Fruit fly (Drosophila melanogaster) whole organism, adult: Measurements from ENCODE around the gene MetRS-m.

Experiments
- CG11617 ChIP-seq: fragments of 200-800 bp; sonication (Bioruptor generic); optimal IDR thresholded peaks from 2 replicates; lab custom pipeline; 2017; ENCODE audit warnings: mild to moderate bottlenecking, missing biosample characterization, missing genetic modification reagents, missing genetic modification characterization
- CG12768 ChIP-seq: fragments of 200-800 bp; sonication (Bioruptor generic); optimal IDR thresholded peaks from 2 replicates; lab custom pipeline; 2017; ENCODE audit warnings: missing biosample characterization, missing genetic modification characterization, mild to moderate bottlenecking, moderate library complexity, missing genetic modification reagents
- CG14711 ChIP-seq: fragments of 200-800 bp; sonication (Bioruptor generic); optimal IDR thresholded peaks from 2 replicates; lab custom pipeline; 2018; ENCODE audit warnings: missing biosample characterization, mild to moderate bottlenecking, missing genetic modification characterization, moderate library complexity
- CG1620 ChIP-seq: fragments of 200-800 bp; sonication (Bioruptor generic); optimal IDR thresholded peaks from 2 replicates; lab custom pipeline; 2016; ENCODE audit warnings: missing biosample characterization, missing genetic modification characterization
- CG33017 ChIP-seq: fragments of 200-800 bp; sonication (Bioruptor generic); optimal IDR thresholded peaks from 2 replicates; lab custom pipeline; 2018; ENCODE audit warnings: missing biosample characterization, mild to moderate bottlenecking, missing genetic modification characterization, moderate library complexity
- CG5204 ChIP-seq: fragments of 200-800 bp; sonication (Bioruptor generic); optimal IDR thresholded peaks from 2 replicates; lab custom pipeline; 2016; ENCODE audit warnings: missing biosample characterization, missing genetic modification characterization
- CG7045 ChIP-seq: fragments of 200-800 bp; sonication (Bioruptor generic); optimal IDR thresholded peaks from 2 replicates; lab custom pipeline; 2017; ENCODE audit warnings: missing biosample characterization, mild to moderate bottlenecking, missing genetic modification characterization
- CG7101 ChIP-seq: fragments of 200-800 bp; sonication (Bioruptor generic); optimal IDR thresholded peaks from 2 replicates; lab custom pipeline; 2018; ENCODE audit warnings: missing biosample characterization, mild to moderate bottlenecking, missing genetic modification characterization, moderate library complexity
- Clk ChIP-seq: fragments of 200-800 bp; sonication (Bioruptor generic); optimal IDR thresholded peaks from 2 replicates; lab custom pipeline; 2017; ENCODE audit warnings: missing biosample characterization, missing genetic modification characterization
- Crg-1 ChIP-seq: fragments of 200-800 bp; sonication (Bioruptor generic); optimal IDR thresholded peaks from 2 replicates; lab custom pipeline; 2016; ENCODE audit warnings: missing biosample characterization, missing genetic modification characterization
- Hr96 ChIP-seq: fragments of 200-800 bp; sonication (Bioruptor generic); optimal IDR thresholded peaks from 2 replicates; lab custom pipeline; 2016; ENCODE audit warnings: missing biosample characterization, missing genetic modification characterization
- Mnt ChIP-seq: fragments of 200-800 bp; sonication (Bioruptor generic); optimal IDR thresholded peaks from 2 replicates; lab custom pipeline; 2016; ENCODE audit warnings: missing biosample characterization, mild to moderate bottlenecking, missing genetic modification characterization
- bab1 ChIP-seq: fragments of 200-800 bp; sonication (Bioruptor generic); optimal IDR thresholded peaks from 3 replicates; lab custom pipeline; 2019; ENCODE audit warnings: missing biosample characterization, mild to moderate bottlenecking, missing genetic modification characterization, moderate library complexity
- cic ChIP-seq: fragments of 200-800 bp; sonication (Bioruptor generic); optimal IDR thresholded peaks from 2 replicates; lab custom pipeline; 2017; ENCODE audit warnings: missing biosample characterization, mild to moderate bottlenecking, missing genetic modification characterization, moderate library complexity
- cnc ChIP-seq, 2 experiments: fragments of >200 bp; optimal IDR thresholded peaks; 2 replicates each; lab custom pipeline; 2017
- kay ChIP-seq: fragments of 200-800 bp; sonication (Bioruptor generic); peaks from one replicate; lab custom pipeline; 2016; ENCODE audit warnings: missing biosample characterization, missing genetic modification characterization, borderline replicate concordance
- ovo ChIP-seq: fragments of 200-800 bp; sonication (Bioruptor generic); optimal IDR thresholded peaks from 2 replicates; lab custom pipeline; 2016; ENCODE audit warnings: missing biosample characterization, missing genetic modification characterization
- pad ChIP-seq: fragments of 200-800 bp; sonication (Bioruptor generic); optimal IDR thresholded peaks from 3 replicates; lab custom pipeline; 2017; ENCODE audit warnings: missing biosample characterization, missing genetic modification characterization, mild to moderate bottlenecking, moderate library complexity, missing genetic modification reagents
- tj ChIP-seq: fragments of 200-800 bp; sonication (Bioruptor generic); optimal IDR thresholded peaks from 3 replicates; lab custom pipeline; 2017; ENCODE audit warnings: missing biosample characterization, mild to moderate bottlenecking, missing genetic modification characterization, moderate library complexity
- toe ChIP-seq: fragments of 200-800 bp; sonication (Bioruptor generic); optimal IDR thresholded peaks from 2 replicates; lab custom pipeline; 2016; ENCODE audit warnings: missing biosample characterization, missing genetic modification characterization

Gene MetRS-m

DNA sequence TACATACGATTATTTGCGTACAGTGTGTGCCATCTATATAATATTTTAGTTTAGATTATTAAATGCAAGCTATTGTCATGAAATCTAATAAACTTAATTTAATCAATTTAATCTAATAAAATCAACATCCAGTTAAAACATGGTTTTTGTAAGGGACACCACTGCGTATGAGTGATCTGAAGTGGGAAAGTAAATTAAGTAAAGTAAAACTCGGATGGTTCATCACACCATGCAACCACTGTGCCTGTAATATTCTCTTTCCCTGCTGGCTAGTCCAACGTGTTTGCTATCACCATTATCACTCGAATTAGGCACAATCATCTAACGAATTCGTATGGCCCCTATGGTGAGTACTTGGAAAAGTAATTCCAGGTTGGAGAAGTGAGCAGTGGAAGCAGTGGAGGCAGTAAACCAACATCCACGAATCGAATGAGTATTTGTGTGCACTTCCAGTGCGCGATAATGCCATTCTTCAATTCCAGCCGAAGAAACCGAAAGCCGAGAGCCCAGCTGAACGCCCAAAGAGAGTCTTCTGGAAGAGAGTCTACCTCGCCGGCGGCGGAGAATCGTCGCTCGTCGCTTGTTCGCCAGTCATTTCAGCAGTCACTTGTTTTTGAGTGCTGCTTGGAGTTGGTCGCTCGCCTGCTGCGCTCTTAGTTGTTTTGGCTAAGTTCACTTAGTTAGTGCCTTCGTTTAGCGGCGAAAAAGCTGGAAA, 29.0 kb upstream of the MetRS-m start, which contains the start of gene red:
Gene red (plus strand): TSS at position 403 of the 715 bp plus-strand sequence.
- TF ChIP-seq Crg-1 (GFP tag; lab: Kevin White, UChicago) (peak; percentile 16), ovo (GFP tag; lab: Kevin White, UChicago) (peak; percentile 37), Clk (GFP tag; lab: Kevin White, UChicago) (peak; percentile 78), cic (GFP tag; lab: Kevin White, UChicago) (peak; percentile 78), CG7101 (tag; lab: Kevin White, UChicago) (peak; percentile 84), tj (peak; percentile 31), CG7045 (peak; percentile 54), Hr96 (GFP tag; lab: Kevin White, UChicago) (peak; percentile 62), Mnt (GFP tag; lab: Kevin White, UChicago) (peak; percentile 43), kay (peak; percentile 94), pad (GFP tag; lab: Kevin White, UChicago) (peak; percentile 96), CG5204 (GFP tag; lab: Kevin White, UChicago) (peak; percentile 81), toe (GFP tag; lab: Kevin White, UChicago) (peak; percentile 68), CG14711 (tag; lab: Kevin White, UChicago) (peak; percentile 78), CG12768 (GFP tag; lab: Kevin White, UChicago) (peak; percentile 77), CG11617 (GFP tag; lab: Kevin White, UChicago) (peak; percentile 85), CG33017 (peak; percentile 86), cnc (optimal IDR thresholded peaks at IDR 0.05; lab: Kevin White, UChicago) (peak in 1 of 2 experiments; percentile 5), CG1620 (no peak), bab1 (peak; percentile 32)

DNA sequence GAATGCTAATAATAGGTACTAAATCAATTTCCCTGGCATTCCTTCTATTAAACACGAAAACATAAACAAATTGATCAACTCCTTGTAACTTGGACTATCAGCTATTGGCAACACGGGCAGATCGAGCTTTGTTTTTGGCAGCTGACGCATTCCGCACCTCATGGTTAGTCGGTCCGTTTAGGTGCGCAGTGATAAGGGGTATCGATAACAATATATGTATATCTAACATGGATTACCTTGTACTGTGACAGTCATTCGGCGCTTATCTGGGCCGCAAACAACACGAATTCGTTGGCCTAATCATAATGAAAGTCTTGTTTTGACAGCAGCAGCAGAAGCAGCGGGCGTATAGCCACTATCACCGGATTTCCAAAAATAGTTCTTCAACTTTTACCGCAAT, 28.2 kb upstream of the MetRS-m start:
- TF ChIP-seq CG7101 (tag; lab: Kevin White, UChicago) (no peak), CG12768 (GFP tag; lab: Kevin White, UChicago) (no peak), CG11617 (GFP tag; lab: Kevin White, UChicago) (no peak), kay (peak; percentile 46), bab1 (no peak), Crg-1 (GFP tag; lab: Kevin White, UChicago) (no peak)

DNA sequence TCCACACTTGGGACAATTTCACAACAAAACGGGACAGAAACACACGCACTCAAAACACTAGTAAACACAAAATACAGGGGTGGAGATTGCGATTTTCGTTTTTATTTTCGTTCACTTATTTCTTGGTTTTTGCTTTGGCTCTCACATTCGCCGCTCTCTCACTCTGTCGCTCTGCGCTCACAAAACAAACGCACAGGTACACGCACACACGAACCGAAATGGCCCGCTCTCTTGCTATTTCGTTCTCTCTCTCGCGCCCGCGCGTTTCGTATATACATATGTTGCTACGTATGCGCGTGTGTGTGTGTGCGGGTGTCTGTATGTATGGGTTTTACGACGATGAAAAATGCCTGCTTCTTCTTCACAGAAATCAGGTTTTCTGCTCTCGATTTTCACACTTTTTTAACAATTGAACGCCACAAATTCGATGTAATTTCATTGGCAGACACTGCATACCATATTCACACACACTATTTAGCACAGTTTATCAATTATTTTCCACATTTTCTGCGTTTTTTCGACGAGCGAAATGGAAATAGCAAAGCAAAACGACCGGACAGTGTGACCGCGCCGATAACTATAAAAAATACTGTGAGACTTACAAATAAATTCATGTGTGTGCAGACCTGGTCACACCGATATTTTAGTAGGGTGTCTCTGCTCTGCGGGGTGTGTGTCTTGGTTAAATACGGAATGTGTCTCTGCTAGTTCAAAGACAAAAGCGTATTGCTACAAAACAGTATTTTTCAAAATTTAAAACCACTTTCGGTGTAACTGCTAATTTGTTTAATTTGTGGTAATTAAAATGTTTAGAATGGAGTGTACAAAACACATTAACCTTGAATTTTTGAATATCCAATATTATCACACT, 26.8 kb upstream of the MetRS-m start, which contains the start of gene trx:
Gene trx (minus strand): TSS at position 584 of the 871 bp plus-strand sequence.
- TF ChIP-seq CG1620 (peak; percentile 23), CG33017 (no peak), CG11617 (GFP tag; lab: Kevin White, UChicago) (no peak), bab1 (peak; percentile 31), CG7045 (no peak), kay (no peak), CG12768 (GFP tag; lab: Kevin White, UChicago) (peak; percentile 31), Mnt (GFP tag; lab: Kevin White, UChicago) (peak; percentile 20), CG14711 (tag; lab: Kevin White, UChicago) (peak; percentile 16), Crg-1 (GFP tag; lab: Kevin White, UChicago) (no peak), cic (GFP tag; lab: Kevin White, UChicago) (peak; percentile 41)

DNA sequence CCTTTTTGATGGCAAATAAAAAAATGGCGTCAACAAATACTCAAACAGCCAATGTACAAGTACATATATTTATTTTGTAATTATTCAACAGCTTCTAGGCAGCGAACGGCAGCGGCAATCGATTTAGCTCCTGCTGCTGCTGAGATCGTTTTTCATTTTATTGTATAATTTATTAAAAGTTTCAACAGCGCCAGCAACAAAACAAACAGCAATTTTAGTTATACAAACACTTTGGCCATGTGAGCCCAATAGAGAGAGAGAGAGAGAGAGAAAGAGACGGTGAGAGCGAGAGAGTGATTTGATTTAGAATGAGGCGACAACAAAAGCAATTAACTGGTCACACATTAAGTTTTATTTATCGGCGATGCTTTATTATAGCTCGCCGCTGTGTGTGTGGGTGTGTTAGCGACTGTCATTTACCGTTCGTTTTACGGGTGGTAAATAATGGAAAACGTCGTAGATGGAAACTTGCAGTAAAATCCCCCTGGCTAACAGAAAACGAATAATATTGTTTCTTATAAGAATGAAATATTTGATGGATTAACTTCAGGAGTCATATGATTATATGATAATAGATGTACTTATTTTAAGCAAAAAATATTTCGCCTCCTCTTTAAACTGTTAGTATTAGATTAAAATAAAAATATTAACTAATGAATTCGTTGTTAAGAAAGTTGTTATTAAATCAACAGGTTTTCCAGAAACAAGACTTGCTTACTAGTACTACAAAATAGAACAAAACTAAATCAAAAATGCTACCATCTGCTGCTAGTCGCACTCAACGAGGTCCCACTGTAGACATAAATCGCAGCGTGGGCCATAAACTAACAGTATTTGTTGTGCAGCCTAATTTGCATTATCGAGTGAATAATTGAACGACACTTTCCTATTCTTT, 25.5 kb upstream of the MetRS-m start:
- TF ChIP-seq CG14711 (tag; lab: Kevin White, UChicago): peak; percentile 5
- TF ChIP-seq pad (GFP tag; lab: Kevin White, UChicago): peak; percentile 1
- TF ChIP-seq cic (GFP tag; lab: Kevin White, UChicago): peak; percentile 76
- no peak for TF ChIP-seq Clk (GFP tag; lab: Kevin White, UChicago)
- peak; percentile 58 for TF ChIP-seq CG5204 (GFP tag; lab: Kevin White, UChicago)
- TF ChIP-seq Crg-1 (GFP tag; lab: Kevin White, UChicago): no peak
- TF ChIP-seq CG1620: no peak
- TF ChIP-seq CG7045: peak; percentile 39
- TF ChIP-seq toe (GFP tag; lab: Kevin White, UChicago): no peak
- no peak for TF ChIP-seq CG11617 (GFP tag; lab: Kevin White, UChicago)
- no peak for TF ChIP-seq Hr96 (GFP tag; lab: Kevin White, UChicago)
- no peak for TF ChIP-seq CG33017
- no peak for TF ChIP-seq tj
- peak; percentile 37 for TF ChIP-seq Mnt (GFP tag; lab: Kevin White, UChicago)
- no peak for TF ChIP-seq CG12768 (GFP tag; lab: Kevin White, UChicago)
- TF ChIP-seq bab1: no peak
- TF ChIP-seq kay: peak; percentile 96
- peak; percentile 9 for TF ChIP-seq CG7101 (tag; lab: Kevin White, UChicago)
- peak; percentile 96 for TF ChIP-seq ovo (GFP tag; lab: Kevin White, UChicago)
- TF ChIP-seq cnc (optimal IDR thresholded peaks at IDR 0.05; lab: Kevin White, UChicago): no peak

DNA sequence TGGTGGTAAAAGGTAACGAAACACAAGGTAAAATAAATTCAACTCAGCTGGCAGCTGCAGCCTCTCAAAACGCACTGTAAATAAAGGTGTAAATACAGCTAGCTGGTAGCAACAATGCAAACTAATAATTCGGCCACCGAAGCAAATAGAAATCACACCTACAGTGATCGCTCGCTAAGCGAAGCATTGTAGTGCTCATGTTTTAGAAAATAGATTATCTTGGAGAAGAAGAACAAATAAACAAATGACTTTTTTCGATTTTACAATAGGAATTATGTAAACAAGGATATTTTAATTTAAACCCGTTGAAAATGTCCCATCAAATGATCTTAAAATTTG, 24.6 kb upstream of the MetRS-m start:
- TF ChIP-seq CG33017 (peak; percentile 1), ovo (GFP tag; lab: Kevin White, UChicago) (no peak), cnc (optimal IDR thresholded peaks at IDR 0.05; lab: Kevin White, UChicago) (no peak), Crg-1 (GFP tag; lab: Kevin White, UChicago) (no peak), CG7101 (tag; lab: Kevin White, UChicago) (peak; percentile 17), CG5204 (GFP tag; lab: Kevin White, UChicago) (no peak), Hr96 (GFP tag; lab: Kevin White, UChicago) (peak; percentile 12), CG1620 (no peak), Mnt (GFP tag; lab: Kevin White, UChicago) (no peak), CG7045 (no peak), CG11617 (GFP tag; lab: Kevin White, UChicago) (no peak), CG12768 (GFP tag; lab: Kevin White, UChicago) (no peak), toe (GFP tag; lab: Kevin White, UChicago) (no peak), cic (GFP tag; lab: Kevin White, UChicago) (no peak), tj (no peak)
